Worm (Caenorhabditis elegans) whole organism, L4 larva: ENCODE data around the gene Y97E10C.1.

Source experiments
- F37D6.2 ChIP-seq: sonication (generic microtip); optimal IDR thresholded peaks from 2 replicates; lab custom pipeline; 2016; ENCODE audit warnings: mild to moderate bottlenecking, missing genetic modification characterization, missing compliant biosample characterization
- F44E2.7 ChIP-seq: fragments of 200-800 bp; sonication (Bioruptor generic); IDR thresholded peaks from 2 replicates; pipeline ENCODE4 v2.1.2; 2022; ENCODE audit warnings: missing genetic modification characterization, missing compliant biosample characterization
- R02D3.7 ChIP-seq: fragments of 150-350 bp; sonication (generic microtip); optimal IDR thresholded peaks from 3 replicates; lab custom pipeline; 2014; ENCODE audit warnings: missing biosample characterization, missing genetic modification characterization
- Y105C5A.15 ChIP-seq: fragments of 200-800 bp; sonication (Bioruptor generic); IDR thresholded peaks from 2 replicates; pipeline ENCODE4 v1.3.6; 2022; ENCODE audit warnings: missing genetic modification characterization, missing compliant biosample characterization
- Y48G9A.11 ChIP-seq: fragments of 200-800 bp; sonication (Bioruptor generic); IDR thresholded peaks from 2 replicates; pipeline ENCODE4 v1.3.6; 2022; ENCODE audit warnings: missing genetic modification reagents, missing genetic modification characterization, missing compliant biosample characterization
- Y5F2A.4 ChIP-seq: fragments of 200-800 bp; sonication (Bioruptor generic); optimal IDR thresholded peaks from 2 replicates; lab custom pipeline; 2018; ENCODE audit warnings: mild to moderate bottlenecking, missing genetic modification characterization, missing compliant biosample characterization
- ZK546.5 ChIP-seq, 2 experiments: sonication (generic microtip); optimal IDR thresholded peaks; 2 replicates each; lab custom pipeline; 2017; ENCODE audit warnings: missing biosample characterization in 2 of 2, missing genetic modification characterization in 2 of 2
- aly-2 ChIP-seq: sonication (generic microtip); optimal IDR thresholded peaks from 2 replicates; lab custom pipeline; 2018; ENCODE audit warnings: missing biosample characterization, missing genetic modification characterization
- ama-1 ChIP-seq: fragments of 150-350 bp; optimal IDR thresholded peaks from 2 replicates; lab custom pipeline; 2014; ENCODE audit warnings: inconsistent platforms, mixed read lengths
- attf-4 ChIP-seq: sonication (generic microtip); optimal IDR thresholded peaks from 3 replicates; lab custom pipeline; 2017; ENCODE audit warnings: missing biosample characterization, missing genetic modification characterization
- ceh-20 ChIP-seq: fragments of 200-800 bp; sonication (Bioruptor generic); IDR thresholded peaks from 2 replicates; pipeline ENCODE4 v1.3.6; 2022; ENCODE audit warnings: missing genetic modification reagents, missing genetic modification characterization, missing compliant biosample characterization
- ceh-44 ChIP-seq: fragments of 200-800 bp; sonication (Bioruptor generic); IDR thresholded peaks from 2 replicates; pipeline ENCODE4 v1.3.6; 2022; ENCODE audit warnings: missing genetic modification reagents, missing genetic modification characterization, missing compliant biosample characterization
- ceh-62 ChIP-seq: sonication (generic microtip); optimal IDR thresholded peaks from 2 replicates; lab custom pipeline; 2017; ENCODE audit warnings: missing biosample characterization, missing genetic modification characterization
- ceh-82 ChIP-seq: sonication (generic microtip); optimal IDR thresholded peaks from 2 replicates; lab custom pipeline; 2017; ENCODE audit warnings: missing biosample characterization, missing genetic modification characterization
- ces-1 ChIP-seq: fragments of 150-350 bp; sonication (generic microtip); optimal IDR thresholded peaks from 4 replicates; lab custom pipeline; 2014; ENCODE audit warnings: missing biosample characterization, missing genetic modification reagents, missing genetic modification characterization
- daf-16 ChIP-seq, 3 experiments: sonication (generic microtip); optimal IDR thresholded peaks; 2 replicates each; lab custom pipeline; 2016 to 2017; ENCODE audit warnings: missing genetic modification characterization in 3 of 3, missing genetic modification reagents in 3 of 3, mild to moderate bottlenecking in 2 of 3, missing compliant biosample characterization in 2 of 3, missing biosample characterization in 1 of 3, moderate library complexity in 1 of 3
- daf-19 ChIP-seq: fragments of 200-800 bp; sonication (Bioruptor generic); conservative IDR thresholded peaks from 2 replicates; pipeline ENCODE4 v1.3.6; 2022; ENCODE audit warnings: missing genetic modification characterization, missing compliant biosample characterization
- dmd-6 ChIP-seq: fragments of 200-800 bp; sonication (Bioruptor generic); IDR thresholded peaks from 2 replicates; pipeline ENCODE4 v1.3.6; 2022; ENCODE audit warnings: missing genetic modification reagents, missing genetic modification characterization, missing compliant biosample characterization
- duxl-1 ChIP-seq: sonication (generic microtip); optimal IDR thresholded peaks from 2 replicates; lab custom pipeline; 2016; ENCODE audit warnings: mild to moderate bottlenecking, missing genetic modification characterization, moderate library complexity, missing compliant biosample characterization; ENCODE audit not compliant: poor library complexity
- dve-1 ChIP-seq: sonication (generic microtip); optimal IDR thresholded peaks from 2 replicates; lab custom pipeline; 2017; ENCODE audit warnings: antibody characterized with exemption, mild to moderate bottlenecking, missing genetic modification characterization, missing compliant biosample characterization; ENCODE audit not compliant: insufficient read depth
- egl-43 ChIP-seq: fragments of 200-800 bp; sonication (Bioruptor generic); IDR thresholded peaks from 2 replicates; pipeline ENCODE4 v1.3.6; 2022; ENCODE audit warnings: missing genetic modification reagents, missing genetic modification characterization, missing compliant biosample characterization
- gei-8 ChIP-seq: fragments of 200-800 bp; sonication (Bioruptor generic); optimal IDR thresholded peaks from 2 replicates; lab custom pipeline; 2018; ENCODE audit warnings: mild to moderate bottlenecking, missing genetic modification characterization, missing compliant biosample characterization
- hlh-11 ChIP-seq: fragments of 200-800 bp; sonication (Bioruptor generic); optimal IDR thresholded peaks from 2 replicates; lab custom pipeline; 2018; ENCODE audit warnings: mild to moderate bottlenecking, missing genetic modification characterization, missing compliant biosample characterization
- hmg-1.1 ChIP-seq: fragments of 200-800 bp; sonication (Bioruptor generic); IDR thresholded peaks from 2 replicates; pipeline ENCODE4 v1.3.6; 2022; ENCODE audit warnings: missing genetic modification reagents, missing genetic modification characterization, missing compliant biosample characterization
- lim-7 ChIP-seq: fragments of 200-800 bp; sonication (Bioruptor generic); IDR thresholded peaks from 2 replicates; pipeline ENCODE4 v1.3.6; 2022; ENCODE audit warnings: missing genetic modification characterization, missing compliant biosample characterization
- lin-38 ChIP-seq: fragments of 200-800 bp; sonication (Bioruptor generic); IDR thresholded peaks from 2 replicates; pipeline ENCODE4 v1.3.6; 2022; ENCODE audit warnings: missing genetic modification reagents, missing genetic modification characterization, missing compliant biosample characterization
- lsy-2 ChIP-seq, 2 experiments: fragments of 150-350 bp in 1 of 2; sonication (generic microtip) in 1 of 2; optimal IDR thresholded peaks; 2 replicates each; lab custom pipeline; 2014 to 2017; ENCODE audit warnings: missing biosample characterization in 2 of 2, missing genetic modification characterization in 2 of 2
- madf-5 ChIP-seq, 2 experiments: fragments of 200-800 bp; sonication (Bioruptor generic); IDR thresholded peaks; 2 replicates each; pipeline ENCODE4 v1.3.6; 2022; ENCODE audit warnings: missing compliant biosample characterization in 2 of 2, missing genetic modification characterization in 2 of 2
- mep-1 ChIP-seq: fragments of 150-350 bp; sonication (generic microtip); optimal IDR thresholded peaks from 3 replicates; lab custom pipeline; 2014; ENCODE audit warnings: missing biosample characterization, missing genetic modification characterization
- nhr-10 ChIP-seq: fragments of 150-350 bp; optimal IDR thresholded peaks from 2 replicates; lab custom pipeline; 2014; ENCODE audit warnings: missing biosample characterization, missing genetic modification characterization
- nhr-102 ChIP-seq: sonication (generic microtip); optimal IDR thresholded peaks from 2 replicates; lab custom pipeline; 2016; ENCODE audit warnings: mild to moderate bottlenecking, missing genetic modification characterization, moderate library complexity, missing compliant biosample characterization
- nhr-111 ChIP-seq: fragments of 200-800 bp; sonication (Bioruptor generic); optimal IDR thresholded peaks from 2 replicates; lab custom pipeline; 2018; ENCODE audit warnings: mild to moderate bottlenecking, missing genetic modification characterization, missing compliant biosample characterization
- nhr-41 ChIP-seq: fragments of 200-800 bp; sonication (Bioruptor generic); IDR thresholded peaks from 2 replicates; pipeline ENCODE4 v1.3.6; 2022; ENCODE audit warnings: missing genetic modification reagents, missing genetic modification characterization, missing compliant biosample characterization
- nhr-42 ChIP-seq: fragments of 200-800 bp; sonication (Bioruptor generic); IDR thresholded peaks from 2 replicates; pipeline ENCODE4 v1.3.6; 2022; ENCODE audit warnings: missing genetic modification characterization, missing compliant biosample characterization
- rbr-2 ChIP-seq: sonication (generic microtip); optimal IDR thresholded peaks from 2 replicates; lab custom pipeline; 2016; ENCODE audit warnings: missing genotype, missing genetic modification characterization, missing compliant biosample characterization
- saeg-2 ChIP-seq: fragments of 200-800 bp; sonication (Bioruptor generic); IDR thresholded peaks from 2 replicates; pipeline ENCODE4 v1.3.6; 2022; ENCODE audit warnings: missing genetic modification reagents, missing genetic modification characterization, missing compliant biosample characterization
- sdz-12 ChIP-seq: fragments of 200-800 bp; sonication (Bioruptor generic); optimal IDR thresholded peaks from 2 replicates; lab custom pipeline; 2018; ENCODE audit warnings: mild to moderate bottlenecking, missing genetic modification characterization, missing compliant biosample characterization
- set-16 ChIP-seq: fragments of 200-800 bp; sonication (Bioruptor generic); IDR thresholded peaks from 2 replicates; pipeline ENCODE4 v1.3.6; 2022; ENCODE audit warnings: missing genetic modification reagents, missing genetic modification characterization, missing compliant biosample characterization
- skn-1 ChIP-seq: fragments of 150-350 bp; optimal IDR thresholded peaks from 2 replicates; lab custom pipeline; 2014; ENCODE audit warnings: missing biosample characterization, missing genetic modification characterization
- snpc-1.2 ChIP-seq: fragments of 200-800 bp; sonication (Bioruptor generic); IDR thresholded peaks from 2 replicates; pipeline ENCODE4 v1.3.6; 2022; ENCODE audit warnings: missing genetic modification reagents, missing genetic modification characterization, missing compliant biosample characterization
- snpc-4 ChIP-seq: fragments of 150-350 bp; optimal IDR thresholded peaks from 2 replicates; lab custom pipeline; 2014; ENCODE audit warnings: missing biosample characterization, missing genetic modification characterization
- tag-97 ChIP-seq: fragments of 200-800 bp; sonication (Bioruptor generic); IDR thresholded peaks from 2 replicates; pipeline ENCODE4 v1.3.6; 2022; ENCODE audit warnings: missing genetic modification characterization, missing compliant biosample characterization
- unc-130 ChIP-seq: sonication (generic microtip); optimal IDR thresholded peaks from 2 replicates; lab custom pipeline; 2016; ENCODE audit warnings: missing genetic modification reagents, missing genetic modification characterization, missing compliant biosample characterization
- unc-39 ChIP-seq: sonication (generic microtip); optimal IDR thresholded peaks from 2 replicates; lab custom pipeline; 2017; ENCODE audit warnings: missing biosample characterization, missing genetic modification characterization
- unc-62 ChIP-seq, 3 experiments: fragments of 150-350 bp in 1 of 3; sonication (generic microtip); optimal IDR thresholded peaks in 2 of 3; peaks in 1 of 3; 1 replicate in 1 of 3; 2 replicates in 2 of 3; lab custom pipeline; 2014 to 2017; ENCODE audit warnings: missing biosample characterization in 3 of 3, missing genetic modification characterization in 3 of 3, missing genetic modification reagents in 3 of 3, missing genotype in 1 of 3
- vab-7 ChIP-seq: fragments of 200-800 bp; sonication (Bioruptor generic); IDR thresholded peaks from 2 replicates; pipeline ENCODE4 v1.3.6; 2022; ENCODE audit warnings: missing genetic modification reagents, missing genetic modification characterization, missing compliant biosample characterization
- zag-1 ChIP-seq: fragments of 150-350 bp; optimal IDR thresholded peaks from 2 replicates; lab custom pipeline; 2014; ENCODE audit warnings: missing biosample characterization, missing genetic modification characterization
- zfp-2 ChIP-seq: sonication (generic microtip); optimal IDR thresholded peaks from 2 replicates; lab custom pipeline; 2016; ENCODE audit warnings: mild to moderate bottlenecking, missing genetic modification characterization, missing compliant biosample characterization
- zfp-3 ChIP-seq: fragments of 200-800 bp; sonication (Bioruptor generic); conservative IDR thresholded peaks from 2 replicates; pipeline ENCODE4 v1.3.6; 2022; ENCODE audit warnings: missing genetic modification reagents, missing genetic modification characterization, missing compliant biosample characterization
- zip-11 ChIP-seq: fragments of 200-800 bp; sonication (Bioruptor generic); IDR thresholded peaks from 2 replicates; pipeline ENCODE4 v1.3.6; 2022; ENCODE audit warnings: missing genetic modification characterization, missing compliant biosample characterization

The Y97E10C.1 gene

ce11 chrV:7728003-7728678 lies 538 bp upstream of the Y97E10C.1 start (continued):
- TF ChIP-seq nhr-42 (GFP tag; lab: Robert Waterston, UW), result peak; percentile 43; the same call in 1 of the 2 replicates
- TF ChIP-seq snpc-4 (tag; lab: Kevin White, UChicago), result no peak
- TF ChIP-seq ceh-44 (GFP tag; lab: Robert Waterston, UW), result no peak
- TF ChIP-seq mep-1 (tag; lab: Kevin White, UChicago), result peak; percentile 57
- no peak for TF ChIP-seq nhr-41 (GFP tag; lab: Robert Waterston, UW)
- no peak for TF ChIP-seq nhr-111 (GFP tag; lab: Kevin White, UChicago)
- no peak for TF ChIP-seq unc-39 (tag; lab: Kevin White, UChicago)
- TF ChIP-seq lsy-2 (tag; optimal IDR thresholded peaks at IDR 0.05; lab: Kevin White, UChicago), result peak; percentile 77
- TF ChIP-seq madf-5 (GFP tag; IDR thresholded peaks at IDR 0.05; lab: Robert Waterston, UW), result no peak
- no peak for TF ChIP-seq nhr-10 (tag; lab: Kevin White, UChicago)
- TF ChIP-seq F44E2.7, result no peak
- no peak for TF ChIP-seq unc-130
- no peak for TF ChIP-seq R02D3.7 (tag; lab: Kevin White, UChicago)
- TF ChIP-seq egl-43, result peak; percentile 89
- peak; percentile 93 for TF ChIP-seq rbr-2 (tag; lab: Kevin White, UChicago)
- TF ChIP-seq daf-16 (GFP tag; optimal IDR thresholded peaks at IDR 0.05; lab: Kevin White, UChicago), result peak in 1 of 2 experiments; percentile 78
- no peak for TF ChIP-seq daf-16 (tag; optimal IDR thresholded peaks at IDR 0.05; lab: Kevin White, UChicago)
- peak; percentile 91 for TF ChIP-seq hlh-11 (tag; lab: Kevin White, UChicago)
- no peak for TF ChIP-seq sdz-12 (GFP tag; lab: Kevin White, UChicago)
- no peak for TF ChIP-seq skn-1
- TF ChIP-seq ceh-62, result no peak
- TF ChIP-seq set-16 (GFP tag; lab: Robert Waterston, UW), result peak; percentile 98
- TF ChIP-seq nhr-102 (tag; lab: Kevin White, UChicago), result peak; percentile 23
- TF ChIP-seq snpc-1.2 (GFP tag; lab: Robert Waterston, UW), result no peak
- TF ChIP-seq dmd-6 (GFP tag; lab: Robert Waterston, UW), result peak; percentile 82
- TF ChIP-seq Y5F2A.4, result no peak
- TF ChIP-seq zag-1 (tag; lab: Kevin White, UChicago), result peak; percentile 53
- TF ChIP-seq dve-1 (tag; lab: Kevin White, UChicago), result peak; percentile 29
- TF ChIP-seq daf-19, result no peak
- no peak for TF ChIP-seq gei-8 (GFP tag; lab: Kevin White, UChicago)
- TF ChIP-seq ces-1 (GFP tag; lab: Kevin White, UChicago), result peak; percentile 48
- TF ChIP-seq lim-7 (GFP tag; lab: Robert Waterston, UW), result no peak
- TF ChIP-seq duxl-1 (tag; lab: Kevin White, UChicago), result no peak
- TF ChIP-seq zfp-2 (tag; lab: Kevin White, UChicago), result peak; percentile 26
- TF ChIP-seq Y105C5A.15 (GFP tag; lab: Robert Waterston, UW), result no peak
- TF ChIP-seq vab-7 (GFP tag; lab: Robert Waterston, UW), result no peak
- TF ChIP-seq tag-97 (GFP tag; lab: Robert Waterston, UW), result no peak
- no peak for TF ChIP-seq ceh-82 (tag; lab: Kevin White, UChicago)
- no peak for TF ChIP-seq ama-1 (lab: Kevin White, UChicago)
- TF ChIP-seq attf-4 (tag; lab: Kevin White, UChicago), result no peak
- TF ChIP-seq ceh-20, result peak; percentile 92
- TF ChIP-seq unc-62 (GFP tag; optimal IDR thresholded peaks at IDR 0.05 in 1 of 2; lab: Kevin White, UChicago), result peak in 1 of 2 experiments; percentile 94
- no peak for TF ChIP-seq unc-62 (tag; optimal IDR thresholded peaks at IDR 0.05; lab: Kevin White, UChicago)
- TF ChIP-seq Y48G9A.11 (GFP tag; lab: Robert Waterston, UW), result no peak
- TF ChIP-seq zip-11 (GFP tag; lab: Robert Waterston, UW), result no peak
- TF ChIP-seq aly-2, result no peak
- TF ChIP-seq lin-38, result peak; percentile 54
- peak; percentile 84 for TF ChIP-seq hmg-1.1 (GFP tag; lab: Robert Waterston, UW)
- no peak for TF ChIP-seq zfp-3 (GFP tag; lab: Robert Waterston, UW)
- 0 out of 2 replicates have a peak, but pooled peaks have one; percentile 52 for TF ChIP-seq saeg-2 (GFP tag; lab: Robert Waterston, UW)
- peak; percentile 81 for TF ChIP-seq F37D6.2
- TF ChIP-seq ZK546.5 (tag; optimal IDR thresholded peaks at IDR 0.05; lab: Kevin White, UChicago), result no peak
